Fruit fly (Drosophila melanogaster) whole organism, adult: ENCODE data around the gene RabX2.

Source experiments
- CG1620 ChIP-seq: fragments of 200-800 bp; sonication (Bioruptor generic); optimal IDR thresholded peaks from 2 replicates; lab custom pipeline; 2016; ENCODE audit warnings: missing biosample characterization, missing genetic modification characterization
- CG5204 ChIP-seq: fragments of 200-800 bp; sonication (Bioruptor generic); optimal IDR thresholded peaks from 2 replicates; lab custom pipeline; 2016; ENCODE audit warnings: missing biosample characterization, missing genetic modification characterization
- ovo ChIP-seq: fragments of 200-800 bp; sonication (Bioruptor generic); optimal IDR thresholded peaks from 2 replicates; lab custom pipeline; 2016; ENCODE audit warnings: missing biosample characterization, missing genetic modification characterization

dm6 chrX:10464531-10464930, 47.3 kb downstream of the RabX2 start:
- TF ChIP-seq CG1620 (no peak), ovo (no peak), CG5204 (no peak)
